Worm (Caenorhabditis elegans) whole organism, L3 larva: ENCODE data around the gene tasp-1.

Experiments
- R02D3.7 ChIP-seq: fragments of 150-350 bp; optimal IDR thresholded peaks from 2 replicates; lab custom pipeline; 2014; ENCODE audit warnings: missing biosample characterization, missing genetic modification characterization
- aly-2 ChIP-seq: fragments of 150-350 bp; optimal IDR thresholded peaks from 2 replicates; lab custom pipeline; 2014; ENCODE audit warnings: missing biosample characterization, missing genetic modification characterization
- ama-1 ChIP-seq: fragments of 150-350 bp; optimal IDR thresholded peaks from 2 replicates; lab custom pipeline; 2018
- ceh-16 ChIP-seq: sonication (generic microtip); optimal IDR thresholded peaks from 2 replicates; lab custom pipeline; 2017; ENCODE audit warnings: missing biosample characterization, missing genetic modification characterization
- ceh-28 ChIP-seq: fragments of 150-350 bp; optimal IDR thresholded peaks from 2 replicates; lab custom pipeline; 2014; ENCODE audit warnings: missing biosample characterization, missing genetic modification reagents, missing genetic modification characterization
- ceh-82 ChIP-seq: fragments of 150-350 bp; optimal IDR thresholded peaks from 2 replicates; lab custom pipeline; 2014; ENCODE audit warnings: missing biosample characterization, missing genetic modification characterization
- egl-27 ChIP-seq: sonication (generic microtip); optimal IDR thresholded peaks from 4 replicates; lab custom pipeline; 2017; ENCODE audit warnings: missing biosample characterization, missing genetic modification reagents, missing genetic modification characterization
- egl-5 ChIP-seq: fragments of 150-350 bp; optimal IDR thresholded peaks from 2 replicates; lab custom pipeline; 2017; ENCODE audit warnings: missing biosample characterization, missing genetic modification reagents, missing genetic modification characterization, inconsistent platforms
- elt-1 ChIP-seq: fragments of 150-350 bp; optimal IDR thresholded peaks from 2 replicates; lab custom pipeline; 2014; ENCODE audit warnings: missing biosample characterization, missing genetic modification characterization
- elt-2 ChIP-seq: sonication (generic microtip); optimal IDR thresholded peaks from 2 replicates; lab custom pipeline; 2016; ENCODE audit warnings: missing genetic modification reagents, mild to moderate bottlenecking, missing genetic modification characterization, missing compliant biosample characterization
- elt-3 ChIP-seq, 3 experiments: fragments of 150-350 bp in 1 of 3; sonication (generic microtip) in 2 of 3; optimal IDR thresholded peaks; 2 replicates in 2 of 3; 4 replicates in 1 of 3; lab custom pipeline; 2014 to 2017; ENCODE audit warnings: missing biosample characterization in 3 of 3, missing genetic modification characterization in 3 of 3
- eor-1 ChIP-seq, 2 experiments: fragments of 150-350 bp; optimal IDR thresholded peaks; 2 replicates each; lab custom pipeline; 2014 to 2018; ENCODE audit warnings: missing biosample characterization in 2 of 2, missing genetic modification characterization in 2 of 2
- fkh-2 ChIP-seq: fragments of 150-350 bp; optimal IDR thresholded peaks from 2 replicates; lab custom pipeline; 2014; ENCODE audit warnings: missing biosample characterization, missing genetic modification reagents, missing genetic modification characterization
- fos-1 ChIP-seq: fragments of 150-350 bp; optimal IDR thresholded peaks from 2 replicates; lab custom pipeline; 2014; ENCODE audit warnings: missing biosample characterization, missing genetic modification characterization
- hmg-11 ChIP-seq: sonication (generic microtip); optimal IDR thresholded peaks from 2 replicates; lab custom pipeline; 2016; ENCODE audit warnings: missing genetic modification characterization, missing compliant biosample characterization
- jun-1 ChIP-seq: fragments of 150-350 bp; optimal IDR thresholded peaks from 2 replicates; lab custom pipeline; 2014; ENCODE audit warnings: missing biosample characterization, missing genetic modification reagents, missing genetic modification characterization
- lin-15B ChIP-seq: fragments of 150-350 bp; optimal IDR thresholded peaks from 2 replicates; lab custom pipeline; 2014; ENCODE audit warnings: missing biosample characterization, missing genetic modification characterization
- lin-39 ChIP-seq: fragments of 150-350 bp; optimal IDR thresholded peaks from 2 replicates; lab custom pipeline; 2018; ENCODE audit warnings: missing biosample characterization, missing genetic modification reagents, missing genetic modification characterization
- lsy-12 ChIP-seq: sonication (generic microtip); optimal IDR thresholded peaks from 2 replicates; lab custom pipeline; 2016; ENCODE audit warnings: mild to moderate bottlenecking, missing genetic modification characterization, missing compliant biosample characterization
- mdl-1 ChIP-seq: fragments of 150-350 bp; optimal IDR thresholded peaks from 2 replicates; lab custom pipeline; 2014; ENCODE audit warnings: missing biosample characterization, missing genetic modification characterization
- mml-1 ChIP-seq: fragments of 150-350 bp; sonication (generic microtip); optimal IDR thresholded peaks from 3 replicates; lab custom pipeline; 2014; ENCODE audit warnings: missing biosample characterization, missing genetic modification characterization
- nfya-1 ChIP-seq: sonication (generic microtip); optimal IDR thresholded peaks from 2 replicates; lab custom pipeline; 2017; ENCODE audit warnings: missing genetic modification characterization, mild to moderate bottlenecking, missing compliant biosample characterization, antibody characterized with exemption, moderate library complexity; ENCODE audit not compliant: insufficient read depth
- nhr-12 ChIP-seq: fragments of 150-350 bp; optimal IDR thresholded peaks from 2 replicates; lab custom pipeline; 2014; ENCODE audit warnings: missing biosample characterization, missing genetic modification characterization
- nhr-23 ChIP-seq: fragments of 150-350 bp; optimal IDR thresholded peaks from 2 replicates; lab custom pipeline; 2014; ENCODE audit warnings: missing biosample characterization, missing genetic modification reagents, missing genetic modification characterization
- nhr-25 ChIP-seq: sonication (generic microtip); optimal IDR thresholded peaks from 2 replicates; lab custom pipeline; 2017; ENCODE audit warnings: missing biosample characterization, missing genetic modification characterization
- nhr-43 ChIP-seq: sonication (generic microtip); optimal IDR thresholded peaks from 2 replicates; lab custom pipeline; 2016; ENCODE audit warnings: mild to moderate bottlenecking, missing genetic modification characterization, missing compliant biosample characterization; ENCODE audit not compliant: poor library complexity, severe bottlenecking
- nhr-67 ChIP-seq: fragments of 150-350 bp; optimal IDR thresholded peaks from 2 replicates; lab custom pipeline; 2014; ENCODE audit warnings: missing biosample characterization, missing genetic modification characterization
- nhr-76 ChIP-seq: fragments of 150-350 bp; sonication (generic microtip); optimal IDR thresholded peaks from 5 replicates; lab custom pipeline; 2014; ENCODE audit warnings: missing biosample characterization, missing genetic modification characterization
- nhr-77 ChIP-seq: fragments of 150-350 bp; optimal IDR thresholded peaks from 2 replicates; lab custom pipeline; 2014; ENCODE audit warnings: missing biosample characterization, missing genetic modification characterization
- pha-4 ChIP-seq: fragments of 150-350 bp; optimal IDR thresholded peaks from 2 replicates; lab custom pipeline; 2014; ENCODE audit warnings: missing biosample characterization, missing genetic modification reagents, missing genetic modification characterization
- pqm-1 ChIP-seq: fragments of 150-350 bp; optimal IDR thresholded peaks from 2 replicates; lab custom pipeline; 2017; ENCODE audit warnings: missing biosample characterization, missing genetic modification characterization, inconsistent platforms
- skn-1 ChIP-seq: fragments of 150-350 bp; optimal IDR thresholded peaks from 2 replicates; lab custom pipeline; 2014; ENCODE audit warnings: missing biosample characterization, missing genetic modification characterization
- snpc-4 ChIP-seq: fragments of 150-350 bp; optimal IDR thresholded peaks from 2 replicates; lab custom pipeline; 2014; ENCODE audit warnings: missing biosample characterization, missing genetic modification characterization
- tbx-2 ChIP-seq: sonication (generic microtip); optimal IDR thresholded peaks from 2 replicates; lab custom pipeline; 2016; ENCODE audit warnings: mild to moderate bottlenecking, missing genetic modification characterization, missing compliant biosample characterization
- unc-62 ChIP-seq: fragments of 150-350 bp; sonication (generic microtip); optimal IDR thresholded peaks from 4 replicates; lab custom pipeline; 2014; ENCODE audit warnings: missing biosample characterization, missing genetic modification reagents, missing genetic modification characterization
- ztf-11 ChIP-seq: fragments of 150-350 bp; optimal IDR thresholded peaks from 2 replicates; lab custom pipeline; 2014; ENCODE audit warnings: missing biosample characterization, missing genetic modification characterization
- ztf-4 ChIP-seq: fragments of 150-350 bp; optimal IDR thresholded peaks from 2 replicates; lab custom pipeline; 2014; ENCODE audit warnings: missing biosample characterization, missing genetic modification characterization

The tasp-1 gene

DNA sequence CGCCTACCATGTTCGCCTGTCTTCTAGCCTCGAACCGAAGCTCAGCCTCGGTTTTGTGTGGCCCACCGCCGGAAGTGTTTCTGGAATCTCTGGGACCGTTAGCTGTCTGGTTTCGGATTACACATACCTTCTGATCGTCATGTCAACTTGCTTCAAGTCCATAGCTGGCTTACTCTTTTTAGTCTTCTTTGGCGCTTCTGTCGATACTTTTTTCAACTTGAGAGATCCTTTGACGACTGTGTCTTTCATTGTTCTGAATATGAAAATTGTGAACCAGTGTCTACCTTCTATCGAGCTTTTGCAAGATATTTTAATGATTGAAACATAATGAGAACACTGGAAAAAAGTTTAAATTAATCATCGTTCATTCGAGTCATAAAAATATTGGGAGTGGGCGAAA is 18.6 kb upstream of the tasp-1 start, which contains the start of gene K01G5.8:
Gene K01G5.8 (minus strand): TSS at position 255 of the 400 bp plus-strand sequence.
- no peak for TF ChIP-seq elt-2 (tag; lab: Kevin White, UChicago)
- no peak for TF ChIP-seq mml-1
- TF ChIP-seq lsy-12 (tag; lab: Kevin White, UChicago) = no peak
- no peak for TF ChIP-seq nhr-67
- no peak for TF ChIP-seq mdl-1 (tag; lab: Kevin White, UChicago)
- TF ChIP-seq aly-2 (tag; lab: Kevin White, UChicago) = no peak
- TF ChIP-seq elt-1 (tag; lab: Kevin White, UChicago) = no peak
- TF ChIP-seq eor-1 (tag; optimal IDR thresholded peaks at IDR 0.05; lab: Kevin White, UChicago) = no peak
- TF ChIP-seq pha-4 = no peak
- no peak for TF ChIP-seq unc-62
- TF ChIP-seq ztf-11 (tag; lab: Kevin White, UChicago) = no peak
- no peak for TF ChIP-seq ztf-4 (tag; lab: Kevin White, UChicago)

DNA sequence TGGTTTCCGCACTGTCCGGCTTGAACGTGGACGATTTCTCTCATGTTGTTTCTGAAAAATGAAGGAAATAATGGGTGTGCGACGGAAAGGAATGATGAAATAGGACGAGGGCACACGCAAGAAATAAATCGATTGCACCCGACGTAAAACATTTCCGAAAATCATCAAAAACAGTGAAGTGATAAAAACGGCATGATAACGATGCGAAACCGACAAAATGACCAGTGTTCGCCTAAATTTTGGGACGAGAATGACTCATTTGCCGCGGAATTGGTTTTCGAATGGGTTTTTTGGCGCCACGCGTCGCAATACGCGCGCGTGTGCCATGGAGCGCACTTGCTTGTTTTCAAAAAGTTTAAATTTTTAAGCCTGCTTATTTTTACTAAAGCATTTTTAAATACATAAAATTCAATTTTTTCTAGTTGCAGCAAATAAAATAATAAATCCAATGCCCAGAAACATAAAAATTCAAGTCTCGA is 16.7 kb upstream of the tasp-1 start, which contains the start of the genes tbb-1 and rib-2:
Gene tbb-1 (minus strand): TSS at position 51 of the 479 bp plus-strand sequence.
Gene rib-2 (plus strand): TSS at position 429 of the 479 bp plus-strand sequence.
- TF ChIP-seq nhr-25 (tag; lab: Kevin White, UChicago) (peak; percentile 78), nhr-43 (tag; lab: Kevin White, UChicago) (no peak), hmg-11 (peak; percentile 77), fkh-2 (tag; lab: Kevin White, UChicago) (no peak), egl-5 (peak; percentile 100), eor-1 (tag; optimal IDR thresholded peaks at IDR 0.05; lab: Kevin White, UChicago) (no peak), ceh-28 (peak; percentile 73), tbx-2 (tag; lab: Kevin White, UChicago) (no peak), fos-1 (tag; lab: Kevin White, UChicago) (peak; percentile 98), nfya-1 (tag; lab: Kevin White, UChicago) (peak; percentile 85), egl-27 (peak; percentile 38), lin-39 (tag; lab: Kevin White, UChicago) (peak; percentile 94), lin-15B (peak; percentile 93), snpc-4 (tag; lab: Kevin White, UChicago) (peak; percentile 84), lsy-12 (tag; lab: Kevin White, UChicago) (peak; percentile 23), ceh-16 (no peak), nhr-76 (tag; lab: Kevin White, UChicago) (no peak), R02D3.7 (tag; lab: Kevin White, UChicago) (peak; percentile 20), nhr-12 (tag; lab: Kevin White, UChicago) (no peak), ama-1 (lab: Kevin White, UChicago) (peak; percentile 38), nhr-23 (peak; percentile 83), skn-1 (peak; percentile 43), mml-1 (no peak), jun-1 (peak; percentile 95), elt-2 (tag; lab: Kevin White, UChicago) (peak; percentile 97), pha-4 (peak; percentile 86), pqm-1 (tag; lab: Kevin White, UChicago) (peak; percentile 88)
- TF ChIP-seq, all 47 proteins: peak for 19

DNA sequence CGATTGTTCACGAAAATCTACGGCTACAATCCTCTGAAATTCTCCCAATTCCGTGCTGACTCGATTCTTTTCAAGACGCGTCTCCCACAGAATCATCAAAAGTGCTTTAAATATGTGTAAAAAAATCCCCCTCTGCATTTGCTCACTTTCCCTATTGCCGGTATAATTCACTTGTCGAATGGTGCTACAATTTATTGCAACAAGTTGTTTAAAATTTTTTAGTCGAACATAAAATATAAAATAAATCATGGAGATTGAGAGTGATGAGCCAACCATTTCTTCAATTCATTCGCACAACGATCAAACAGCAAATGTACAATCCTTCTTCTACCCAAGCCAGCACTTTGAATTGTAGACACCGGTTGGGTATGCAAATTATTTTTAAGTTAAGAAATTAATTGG is 12.7 kb upstream of the tasp-1 start:
- TF ChIP-seq elt-3 (tag; optimal IDR thresholded peaks at IDR 0.05; lab: Kevin White, UChicago) (no peak), ceh-82 (tag; lab: Kevin White, UChicago) (peak; percentile 14), jun-1 (no peak), ztf-11 (tag; lab: Kevin White, UChicago) (no peak), unc-62 (no peak), nhr-43 (tag; lab: Kevin White, UChicago) (peak; percentile 20), elt-2 (tag; lab: Kevin White, UChicago) (peak; percentile 8), tbx-2 (tag; lab: Kevin White, UChicago) (no peak), mdl-1 (tag; lab: Kevin White, UChicago) (no peak), lin-39 (tag; lab: Kevin White, UChicago) (no peak), nhr-77 (no peak)
- TF ChIP-seq, all 47 proteins: peak for 3
